Worm (Caenorhabditis elegans) whole organism, young adult: Measurements from ENCODE around the gene dhs-26.
"Not testable (repeated sequence)": the region's sequence is repeated elsewhere in the genome, so short reads cannot be mapped to it uniquely, and the experiment has no call there.

ENCODE experiments used
- C17E4.6 ChIP-seq: fragments of 200-800 bp; sonication (Bioruptor generic); IDR thresholded peaks from 2 replicates; pipeline ENCODE4 v1.3.6; 2022; ENCODE audit warnings: missing genetic modification reagents, missing genetic modification characterization, missing compliant biosample characterization
- F22D6.2 ChIP-seq: sonication (generic microtip); optimal IDR thresholded peaks from 2 replicates; lab custom pipeline; 2016; ENCODE audit warnings: mild to moderate bottlenecking, missing genetic modification characterization, missing compliant biosample characterization
- Y53G8AR.9 ChIP-seq: fragments of 200-800 bp; sonication (Bioruptor generic); conservative IDR thresholded peaks from 2 replicates; pipeline ENCODE4 v1.3.6; 2022; ENCODE audit warnings: missing genetic modification reagents, missing genetic modification characterization, missing compliant biosample characterization
- ccch-3 ChIP-seq: fragments of 200-800 bp; sonication (Bioruptor generic); optimal IDR thresholded peaks from 2 replicates; lab custom pipeline; 2018; ENCODE audit warnings: mild to moderate bottlenecking, missing genetic modification characterization, missing compliant biosample characterization
- lin-40 ChIP-seq: sonication (generic microtip); optimal IDR thresholded peaks from 2 replicates; lab custom pipeline; 2016; ENCODE audit warnings: missing genetic modification characterization, mild to moderate bottlenecking, missing compliant biosample characterization, missing genotype, missing genetic modification reagents
- sea-2 ChIP-seq: fragments of 200-800 bp; sonication (Bioruptor generic); IDR thresholded peaks from 2 replicates; pipeline ENCODE4 v1.3.6; 2022; ENCODE audit warnings: missing genetic modification characterization, missing compliant biosample characterization
- ztf-6 ChIP-seq: fragments of 200-800 bp; sonication (Bioruptor generic); IDR thresholded peaks from 2 replicates; pipeline ENCODE4 v1.3.6; 2022; ENCODE audit warnings: missing genetic modification reagents, missing genetic modification characterization, missing compliant biosample characterization

DNA sequence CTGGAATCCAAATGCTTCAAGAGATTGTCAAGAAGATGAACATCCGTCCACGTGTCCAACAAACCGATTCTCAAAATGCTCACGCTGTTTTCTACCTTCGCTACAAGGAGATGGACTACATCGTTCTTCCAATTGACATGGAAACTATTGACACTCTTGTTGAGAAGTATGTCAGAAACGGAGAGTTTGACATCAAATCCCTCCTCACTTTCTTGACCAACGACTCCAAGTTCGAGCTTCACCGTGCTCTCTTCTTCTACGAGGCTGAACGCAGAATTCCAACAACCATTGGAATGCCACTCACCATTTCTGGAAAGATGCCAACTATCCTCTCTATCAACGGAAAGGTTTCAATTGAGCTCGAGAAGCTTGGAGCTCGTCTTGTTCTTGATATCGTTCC lies 43.5 kb upstream of the dhs-26 start:
- 0 out of 2 replicates have a peak, but pooled peaks have one; percentile 54 for TF ChIP-seq Y53G8AR.9
- TF ChIP-seq sea-2 (GFP tag; lab: Robert Waterston, UW); ztf-6 (GFP tag; lab: Robert Waterston, UW); C17E4.6; F22D6.2; lin-40 (tag; lab: Kevin White, UChicago); ccch-3: not testable (repeated sequence)
